Worm (Caenorhabditis elegans): ENCODE results near the gene ldb-1.

- no peak for TF ChIP-seq B0310.2 (tag; optimal IDR thresholded peaks at IDR 0.05)
- TF ChIP-seq aly-1 (tag; optimal IDR thresholded peaks at IDR 0.05), result no peak
- TF ChIP-seq ama-1 (optimal IDR thresholded peaks at IDR 0.05), result no peak
- TF ChIP-seq hmbx-1 (tag; optimal IDR thresholded peaks at IDR 0.05), result no peak
- TF ChIP-seq hmg-4 (GFP tag; optimal IDR thresholded peaks at IDR 0.05), result no peak
Observed at ce11 chrX:11053615-11054014, 24.9 kb downstream of the ldb-1 start, which contains the start of gene C09F12.2.

Data from whole organism, early embryonic.